Worm (Caenorhabditis elegans): ENCODE results near the gene PDB1.1.

ce11 chrX:7565005-7565404 lies 6.1 kb upstream of the PDB1.1 start, which contains the start of gene vps-52:
- no peak for TF ChIP-seq ceh-36 (tag; optimal IDR thresholded peaks at IDR 0.05)
- TF ChIP-seq aly-1 (tag; optimal IDR thresholded peaks at IDR 0.05): no peak
- no peak for TF ChIP-seq B0310.2 (tag; optimal IDR thresholded peaks at IDR 0.05)
- no peak for TF ChIP-seq tbx-11 (GFP tag; IDR thresholded peaks at IDR 0.05)
- no peak for TF ChIP-seq scrt-1 (GFP tag; IDR thresholded peaks at IDR 0.05)
- TF ChIP-seq flt-1 (GFP tag; IDR thresholded peaks at IDR 0.05): no peak

All from whole organism, early embryonic.